Worm (Caenorhabditis elegans): ENCODE results near the gene fbxa-137.

DNA sequence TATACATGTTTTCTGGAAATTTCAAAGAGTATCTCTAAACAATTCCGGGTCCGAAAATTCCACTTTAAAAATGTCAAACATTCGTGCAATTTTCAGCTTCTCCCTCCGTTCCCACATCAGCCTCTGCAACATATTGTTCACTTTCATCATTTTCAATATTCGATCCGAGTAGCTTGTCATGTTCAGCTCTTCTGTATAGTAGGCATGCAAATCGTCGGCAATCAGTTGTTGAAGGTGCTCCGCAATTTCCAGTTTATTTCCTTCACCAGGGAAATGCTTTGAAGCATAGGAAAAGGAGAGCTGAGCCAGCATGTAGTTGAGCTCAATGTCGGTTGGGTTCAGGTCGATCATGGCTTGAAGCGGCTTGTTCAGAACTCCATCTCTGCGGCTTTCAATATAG is 13.7 kb upstream of the fbxa-137 start:
- TF ChIP-seq hlh-8 (tag; optimal IDR thresholded peaks at IDR 0.05) (no peak), ceh-24 (tag; optimal IDR thresholded peaks at IDR 0.05) (no peak), unc-55 (GFP tag; optimal IDR thresholded peaks at IDR 0.05) (no peak), elt-2 (tag; optimal IDR thresholded peaks at IDR 0.05) (no peak), tbx-7 (tag; optimal IDR thresholded peaks at IDR 0.05) (no peak), nfya-1 (tag; optimal IDR thresholded peaks at IDR 0.05) (no peak), ahr-1 (tag; optimal IDR thresholded peaks at IDR 0.05) (no peak), fax-1 (tag; optimal IDR thresholded peaks at IDR 0.05) (no peak), nhr-232 (tag; optimal IDR thresholded peaks at IDR 0.05) (no peak), mec-3 (tag; optimal IDR thresholded peaks at IDR 0.05; ENCODE audit: borderline replicate concordance) (no peak), pros-1 (tag; optimal IDR thresholded peaks at IDR 0.05) (no peak), pqm-1 (tag; optimal IDR thresholded peaks at IDR 0.05) (no peak), ama-1 (optimal IDR thresholded peaks at IDR 0.05) (no peak)

All from whole organism, late embryonic.